Worm (Caenorhabditis elegans) whole organism, young adult: ENCODE results near the gene ugt-66.
A peak's percentile ranks its signal among the peaks of the same experiment; 100 is the strongest.

ENCODE experiments used
- B0261.1 ChIP-seq: sonication (generic microtip); optimal IDR thresholded peaks from 2 replicates; lab custom pipeline; 2016; ENCODE audit warnings: mild to moderate bottlenecking, missing genetic modification characterization, moderate library complexity, missing compliant biosample characterization
- C17E4.6 ChIP-seq: fragments of 200-800 bp; sonication (Bioruptor generic); IDR thresholded peaks from 2 replicates; pipeline ENCODE4 v1.3.6; 2022; ENCODE audit warnings: missing genetic modification reagents, missing genetic modification characterization, missing compliant biosample characterization
- F10E7.11 ChIP-seq: sonication (generic microtip); optimal IDR thresholded peaks from 2 replicates; lab custom pipeline; 2017; ENCODE audit warnings: mild to moderate bottlenecking, missing genetic modification characterization, moderate library complexity, missing compliant biosample characterization
- F22D6.2 ChIP-seq: sonication (generic microtip); optimal IDR thresholded peaks from 2 replicates; lab custom pipeline; 2016; ENCODE audit warnings: mild to moderate bottlenecking, missing genetic modification characterization, missing compliant biosample characterization
- F33H1.4 ChIP-seq: fragments of 200-800 bp; sonication (Bioruptor generic); IDR thresholded peaks from 2 replicates; pipeline ENCODE4 v1.3.6; 2022; ENCODE audit warnings: missing genetic modification reagents, missing genetic modification characterization, missing compliant biosample characterization
- F52B5.7 ChIP-seq: sonication (generic microtip); optimal IDR thresholded peaks from 2 replicates; lab custom pipeline; 2016; ENCODE audit warnings: mild to moderate bottlenecking, missing genetic modification characterization, missing compliant biosample characterization
- F57A8.1 ChIP-seq: fragments of 200-800 bp; sonication (Bioruptor generic); optimal IDR thresholded peaks from 2 replicates; lab custom pipeline; 2018; ENCODE audit warnings: mild to moderate bottlenecking, missing genetic modification characterization, moderate library complexity, missing compliant biosample characterization
- K12H6.12 ChIP-seq: fragments of 200-800 bp; sonication (Bioruptor generic); optimal IDR thresholded peaks from 2 replicates; lab custom pipeline; 2018; ENCODE audit warnings: mild to moderate bottlenecking, missing genetic modification characterization, missing compliant biosample characterization
- T26A5.8 ChIP-seq: sonication (generic microtip); optimal IDR thresholded peaks from 2 replicates; lab custom pipeline; 2016; ENCODE audit warnings: missing genetic modification characterization, missing compliant biosample characterization
- Y53F4B.3 ChIP-seq: fragments of 200-800 bp; sonication (Bioruptor generic); IDR thresholded peaks from 2 replicates; pipeline ENCODE4 v1.3.6; 2022; ENCODE audit warnings: missing genetic modification reagents, missing genetic modification characterization, missing compliant biosample characterization
- Y67H2A.10 ChIP-seq: fragments of 200-800 bp; sonication (Bioruptor generic); conservative IDR thresholded peaks from 2 replicates; pipeline ENCODE4 v1.3.6; 2022; ENCODE audit warnings: missing genetic modification reagents, missing genetic modification characterization, missing compliant biosample characterization
- ama-1 ChIP-seq, 3 experiments: fragments of 150-350 bp in 1 of 3; sonication (generic microtip) in 2 of 3; optimal IDR thresholded peaks; 2 replicates each; lab custom pipeline; 2014 to 2018; ENCODE audit warnings: missing biosample characterization in 2 of 3, missing genetic modification characterization in 2 of 3, missing genetic modification reagents in 2 of 3
- aptf-2 ChIP-seq: fragments of 200-800 bp; sonication (Bioruptor generic); conservative IDR thresholded peaks from 2 replicates; pipeline ENCODE4 v1.3.6; 2022; ENCODE audit warnings: missing genetic modification reagents, missing genetic modification characterization, missing compliant biosample characterization
- atf-7 ChIP-seq: sonication (generic microtip); optimal IDR thresholded peaks from 2 replicates; lab custom pipeline; 2017; ENCODE audit warnings: mild to moderate bottlenecking, missing genetic modification characterization, missing compliant biosample characterization
- athp-1 ChIP-seq: sonication (generic microtip); optimal IDR thresholded peaks from 2 replicates; lab custom pipeline; 2017; ENCODE audit warnings: mild to moderate bottlenecking, missing genetic modification characterization, missing compliant biosample characterization
- attf-3 ChIP-seq: fragments of 200-800 bp; sonication (Bioruptor generic); conservative IDR thresholded peaks from 2 replicates; pipeline ENCODE4 v1.3.6; 2022; ENCODE audit warnings: missing genetic modification reagents, missing genetic modification characterization, missing compliant biosample characterization
- attf-6 ChIP-seq: fragments of 200-800 bp; sonication (Bioruptor generic); IDR thresholded peaks from 2 replicates; pipeline ENCODE4 v1.3.6; 2022; ENCODE audit warnings: missing genetic modification reagents, missing genetic modification characterization, missing compliant biosample characterization
- ceh-100 ChIP-seq: fragments of 200-800 bp; sonication (Bioruptor generic); IDR thresholded peaks from 2 replicates; pipeline ENCODE4 v1.3.6; 2022; ENCODE audit warnings: missing genetic modification reagents, missing genetic modification characterization, missing compliant biosample characterization
- ceh-40 ChIP-seq: fragments of 200-800 bp; sonication (Bioruptor generic); IDR thresholded peaks from 2 replicates; pipeline ENCODE4 v1.3.6; 2022; ENCODE audit warnings: missing genetic modification characterization, missing compliant biosample characterization
- ceh-79 ChIP-seq: sonication (generic microtip); optimal IDR thresholded peaks from 2 replicates; lab custom pipeline; 2017; ENCODE audit warnings: mild to moderate bottlenecking, missing genetic modification characterization, missing compliant biosample characterization
- ceh-91 ChIP-seq: fragments of 200-800 bp; sonication (Bioruptor generic); IDR thresholded peaks from 2 replicates; pipeline ENCODE4 v1.3.6; 2022; ENCODE audit warnings: missing genetic modification reagents, missing genetic modification characterization, missing compliant biosample characterization
- egl-18 ChIP-seq: fragments of 200-800 bp; sonication (Bioruptor generic); IDR thresholded peaks from 2 replicates; pipeline ENCODE4 v1.3.6; 2022; ENCODE audit warnings: missing genetic modification reagents, missing genetic modification characterization, missing compliant biosample characterization
- egrh-3 ChIP-seq: fragments of 200-800 bp; sonication (Bioruptor generic); IDR thresholded peaks from 2 replicates; pipeline ENCODE4 v1.3.6; 2022; ENCODE audit warnings: missing genetic modification reagents, missing genetic modification characterization, missing compliant biosample characterization
- fkh-3 ChIP-seq: sonication (generic microtip); optimal IDR thresholded peaks from 2 replicates; lab custom pipeline; 2016; ENCODE audit warnings: mild to moderate bottlenecking, missing genetic modification characterization, missing compliant biosample characterization
- gei-17 ChIP-seq: fragments of 200-800 bp; sonication (Bioruptor generic); optimal IDR thresholded peaks from 2 replicates; lab custom pipeline; 2018; ENCODE audit warnings: mild to moderate bottlenecking, missing genetic modification characterization, missing compliant biosample characterization
- him-1 ChIP-seq: sonication (generic microtip); optimal IDR thresholded peaks from 2 replicates; lab custom pipeline; 2016; ENCODE audit warnings: missing genotype, missing genetic modification reagents, missing genetic modification characterization, missing compliant biosample characterization
- hmg-20 ChIP-seq: fragments of 200-800 bp; sonication (Bioruptor generic); IDR thresholded peaks from 2 replicates; pipeline ENCODE4 v1.3.6; 2022; ENCODE audit warnings: missing genetic modification reagents, missing genetic modification characterization, missing compliant biosample characterization
- lir-1 ChIP-seq: fragments of 200-800 bp; sonication (Bioruptor generic); conservative IDR thresholded peaks from 2 replicates; pipeline ENCODE4 v1.3.6; 2022; ENCODE audit warnings: missing genetic modification reagents, missing genetic modification characterization, missing compliant biosample characterization
- lsl-1 ChIP-seq: fragments of 200-800 bp; sonication (Bioruptor generic); optimal IDR thresholded peaks from 2 replicates; lab custom pipeline; 2018; ENCODE audit warnings: mild to moderate bottlenecking, missing genetic modification characterization, moderate library complexity, missing compliant biosample characterization
- madf-10 ChIP-seq: sonication (generic microtip); optimal IDR thresholded peaks from 2 replicates; lab custom pipeline; 2016; ENCODE audit warnings: mild to moderate bottlenecking, missing genetic modification characterization, missing compliant biosample characterization
- madf-6 ChIP-seq: fragments of 200-800 bp; sonication (Bioruptor generic); IDR thresholded peaks from 2 replicates; pipeline ENCODE4 v1.3.6; 2022; ENCODE audit warnings: missing genetic modification reagents, missing genetic modification characterization, missing compliant biosample characterization
- mcd-1 ChIP-seq: fragments of 200-800 bp; sonication (Bioruptor generic); IDR thresholded peaks from 2 replicates; pipeline ENCODE4 v1.3.6; 2022; ENCODE audit warnings: missing genetic modification reagents, missing genetic modification characterization, missing compliant biosample characterization
- nfya-2 ChIP-seq: fragments of 200-800 bp; sonication (Bioruptor generic); IDR thresholded peaks from 2 replicates; pipeline ENCODE4 v1.3.6; 2022; ENCODE audit warnings: missing genetic modification reagents, missing genetic modification characterization, missing compliant biosample characterization
- nfyb-1 ChIP-seq: fragments of 200-800 bp; sonication (Bioruptor generic); IDR thresholded peaks from 2 replicates; pipeline ENCODE4 v1.3.6; 2022; ENCODE audit warnings: missing genetic modification reagents, missing genetic modification characterization, missing compliant biosample characterization
- nhr-27 ChIP-seq: fragments of 200-800 bp; sonication (Bioruptor generic); optimal IDR thresholded peaks from 2 replicates; lab custom pipeline; 2018; ENCODE audit warnings: mild to moderate bottlenecking, missing genetic modification characterization, moderate library complexity, missing compliant biosample characterization
- pbrm-1 ChIP-seq: fragments of 200-800 bp; sonication (Bioruptor generic); IDR thresholded peaks from 2 replicates; pipeline ENCODE4 v1.3.6; 2022; ENCODE audit warnings: missing genetic modification reagents, missing genetic modification characterization, missing compliant biosample characterization
- rec-8 ChIP-seq, 2 experiments: sonication (generic microtip); optimal IDR thresholded peaks; 2 replicates each; lab custom pipeline; 2016; ENCODE audit warnings: mild to moderate bottlenecking in 2 of 2, missing genetic modification characterization in 2 of 2, missing genetic modification reagents in 2 of 2, missing genotype in 2 of 2, missing biosample characterization in 1 of 2, missing compliant biosample characterization in 1 of 2, moderate library complexity in 1 of 2
- sdz-38 ChIP-seq: sonication (generic microtip); optimal IDR thresholded peaks from 2 replicates; lab custom pipeline; 2016; ENCODE audit warnings: missing genotype, missing genetic modification characterization, missing compliant biosample characterization
- tbx-9 ChIP-seq: sonication (generic microtip); optimal IDR thresholded peaks from 2 replicates; lab custom pipeline; 2016; ENCODE audit warnings: borderline replicate concordance, missing genetic modification characterization, inconsistent platforms, missing compliant biosample characterization
- ztf-18 ChIP-seq: sonication (generic microtip); optimal IDR thresholded peaks from 2 replicates; lab custom pipeline; 2016; ENCODE audit warnings: missing genotype, mild to moderate bottlenecking, missing genetic modification characterization, missing compliant biosample characterization
- ztf-22 ChIP-seq: fragments of 200-800 bp; sonication (Bioruptor generic); optimal IDR thresholded peaks from 2 replicates; lab custom pipeline; 2018; ENCODE audit warnings: mild to moderate bottlenecking, missing genetic modification characterization, moderate library complexity, missing compliant biosample characterization
- ztf-25 ChIP-seq: fragments of 200-800 bp; sonication (Bioruptor generic); IDR thresholded peaks from 2 replicates; pipeline ENCODE4 v1.3.6; 2022; ENCODE audit warnings: missing genetic modification reagents, missing genetic modification characterization, missing compliant biosample characterization
- ztf-26 ChIP-seq: sonication (generic microtip); optimal IDR thresholded peaks from 2 replicates; lab custom pipeline; 2017; ENCODE audit warnings: missing genetic modification characterization, missing compliant biosample characterization
- ztf-28 ChIP-seq: fragments of 200-800 bp; sonication (Bioruptor generic); IDR thresholded peaks from 2 replicates; pipeline ENCODE4 v1.3.6; 2022; ENCODE audit warnings: missing genetic modification reagents, missing genetic modification characterization, missing compliant biosample characterization
- ztf-3 ChIP-seq: fragments of 200-800 bp; sonication (Bioruptor generic); optimal IDR thresholded peaks from 2 replicates; lab custom pipeline; 2018; ENCODE audit warnings: mild to moderate bottlenecking, missing genetic modification characterization, missing compliant biosample characterization

Gene ugt-66

ce11 chrIII:6153112-6153511 lies 41.3 kb downstream of the ugt-66 start:
- peak; percentile 25; the same call in 1 of the 2 replicates for TF ChIP-seq mcd-1 (GFP tag; lab: Robert Waterston, UW)
- peak; percentile 31; the same call in 1 of the 2 replicates for TF ChIP-seq C17E4.6 (GFP tag; lab: Robert Waterston, UW)
- TF ChIP-seq egrh-3 (GFP tag; lab: Robert Waterston, UW): peak; percentile 83

ce11 chrIII:6152078-6152477 lies 42.3 kb downstream of the ugt-66 start:
- TF ChIP-seq attf-3 (GFP tag; lab: Robert Waterston, UW): peak; percentile 73
- TF ChIP-seq, all 124 proteins: peak for 1; not testable (repeated sequence) for 123

- TF ChIP-seq athp-1 (tag; lab: Kevin White, UChicago) (no peak), ztf-22 (no peak), gei-17 (GFP tag; lab: Kevin White, UChicago) (no peak), F57A8.1 (GFP tag; lab: Kevin White, UChicago) (no peak), rec-8 (tag; optimal IDR thresholded peaks at IDR 0.05; lab: Kevin White, UChicago) (no peak), lir-1 (GFP tag; lab: Robert Waterston, UW) (no peak), ztf-25 (no peak), hmg-20 (GFP tag; lab: Robert Waterston, UW) (no peak), nhr-27 (tag; lab: Kevin White, UChicago) (no peak), Y53F4B.3 (GFP tag; lab: Robert Waterston, UW) (no peak), atf-7 (peak; percentile 41), F52B5.7 (no peak), aptf-2 (GFP tag; lab: Robert Waterston, UW) (no peak), ztf-18 (no peak), ceh-79 (tag; lab: Kevin White, UChicago) (no peak), lsl-1 (peak; percentile 40), F10E7.11 (tag; lab: Kevin White, UChicago) (no peak), F33H1.4 (GFP tag; lab: Robert Waterston, UW) (0 out of 2 replicates have a peak, but pooled peaks have one; percentile 25), attf-6 (GFP tag; lab: Robert Waterston, UW) (no peak), K12H6.12 (tag; lab: Kevin White, UChicago) (no peak), sdz-38 (no peak), ztf-26 (tag; lab: Kevin White, UChicago) (no peak), madf-6 (GFP tag; lab: Robert Waterston, UW) (peak; percentile 77), nfyb-1 (GFP tag; lab: Robert Waterston, UW) (no peak), F22D6.2 (no peak), ceh-91 (GFP tag; lab: Robert Waterston, UW) (peak; percentile 43; the same call in 1 of the 2 replicates), fkh-3 (tag; lab: Kevin White, UChicago) (no peak), pbrm-1 (GFP tag; lab: Robert Waterston, UW) (no peak), T26A5.8 (tag; lab: Kevin White, UChicago) (no peak), ztf-28 (no peak), him-1 (tag; lab: Kevin White, UChicago) (no peak), nfya-2 (GFP tag; lab: Robert Waterston, UW) (no peak), egl-18 (GFP tag; lab: Robert Waterston, UW) (no peak), ztf-3 (GFP tag; lab: Kevin White, UChicago) (no peak), ceh-100 (GFP tag; lab: Robert Waterston, UW) (no peak), ceh-40 (GFP tag; lab: Robert Waterston, UW) (no peak), madf-10 (no peak), Y67H2A.10 (no peak), ama-1 (optimal IDR thresholded peaks at IDR 0.05; lab: Kevin White, UChicago) (no peak), ama-1 (GFP tag; optimal IDR thresholded peaks at IDR 0.05; lab: Kevin White, UChicago) (no peak), B0261.1 (tag; lab: Kevin White, UChicago) (no peak), tbx-9 (tag; lab: Kevin White, UChicago) (no peak)
These were observed 44.8 kb downstream of the ugt-66 start, which contains the start of the genes wht-7 and Y42G9A.1 for ce11 chrIII:6149467-6150072. Gene wht-7 (minus strand): TSS chrIII:6149597. Gene Y42G9A.1 (plus strand): TSS chrIII:6149961.
